Fruit fly (Drosophila melanogaster) whole organism, embryonic: ENCODE data around the gene CG9300.

Experiments used
- Atf-2 ChIP-seq: fragments of 200-800 bp; sonication (Bioruptor generic); optimal IDR thresholded peaks from 2 replicates; lab custom pipeline; 2016; ENCODE audit warnings: missing biosample characterization, missing genetic modification characterization
- Bgb ChIP-seq: fragments of 200-800 bp; sonication (Bioruptor generic); IDR thresholded peaks from 2 replicates; pipeline ENCODE4 v1.3.6; 2022; ENCODE audit warnings: missing biosample characterization, missing genetic modification characterization; ENCODE audit not compliant: partially characterized antibody
- CG14860 ChIP-seq: fragments of 200-800 bp; sonication (Bioruptor generic); IDR thresholded peaks from 3 replicates; pipeline ENCODE4 v1.3.6; 2022; ENCODE audit warnings: missing biosample characterization, missing genetic modification characterization; ENCODE audit not compliant: partially characterized antibody
- CG15479 ChIP-seq: fragments of 200-800 bp; sonication (Bioruptor generic); optimal IDR thresholded peaks from 3 replicates; lab custom pipeline; 2019; ENCODE audit warnings: missing biosample characterization, mild to moderate bottlenecking, missing genetic modification characterization, moderate library complexity
- CG15514 ChIP-seq: fragments of 200-800 bp; sonication (Bioruptor generic); optimal IDR thresholded peaks from 3 replicates; lab custom pipeline; 2017; ENCODE audit warnings: missing biosample characterization, missing genetic modification characterization, mild to moderate bottlenecking, moderate library complexity, missing genetic modification reagents
- CG16813 ChIP-seq: fragments of 200-800 bp; sonication (Bioruptor generic); IDR thresholded peaks from 3 replicates; pipeline ENCODE4 v1.3.6; 2022; ENCODE audit warnings: missing biosample characterization, missing genetic modification characterization; ENCODE audit not compliant: partially characterized antibody
- CG17829 ChIP-seq: fragments of 200-800 bp; optimal IDR thresholded peaks from 2 replicates; lab custom pipeline; 2019; ENCODE audit warnings: missing biosample characterization, mild to moderate bottlenecking, missing genetic modification characterization, moderate library complexity
- CG2116 ChIP-seq: fragments of 200-800 bp; sonication (Bioruptor generic); optimal IDR thresholded peaks from 3 replicates; lab custom pipeline; 2018; ENCODE audit warnings: missing biosample characterization, mild to moderate bottlenecking, missing genetic modification characterization
- CG2712 ChIP-seq: fragments of 200-800 bp; optimal IDR thresholded peaks from 3 replicates; lab custom pipeline; 2019; ENCODE audit warnings: missing biosample characterization, mild to moderate bottlenecking, missing genetic modification characterization, moderate library complexity
- CG30403 ChIP-seq: fragments of 200-800 bp; sonication (Bioruptor generic); optimal IDR thresholded peaks from 3 replicates; lab custom pipeline; 2016; ENCODE audit warnings: missing biosample characterization, missing genetic modification characterization
- CG34422 ChIP-seq: fragments of 200-800 bp; sonication (Bioruptor generic); IDR thresholded peaks from 3 replicates; pipeline ENCODE4 v1.3.6; 2022; ENCODE audit warnings: missing biosample characterization, missing genetic modification characterization
- CG4360 ChIP-seq: fragments of 200-800 bp; sonication (Bioruptor generic); IDR thresholded peaks from 2 replicates; pipeline ENCODE4 v1.3.6; 2022; ENCODE audit warnings: missing biosample characterization, missing genetic modification characterization
- CG43689 ChIP-seq: fragments of 200-800 bp; sonication (Bioruptor generic); IDR thresholded peaks from 2 replicates; pipeline ENCODE4 v1.3.6; 2022; ENCODE audit warnings: missing biosample characterization, missing genetic modification characterization
- CG4617 ChIP-seq: fragments of 200-800 bp; sonication (Bioruptor generic); optimal IDR thresholded peaks from 3 replicates; lab custom pipeline; 2016; ENCODE audit warnings: missing biosample characterization, missing genetic modification characterization, borderline replicate concordance
- CG7556 ChIP-seq: fragments of 200-800 bp; sonication (Bioruptor generic); optimal IDR thresholded peaks from 2 replicates; lab custom pipeline; 2017; ENCODE audit warnings: missing biosample characterization, mild to moderate bottlenecking, missing genetic modification characterization
- CG8924 ChIP-seq: fragments of 200-800 bp; optimal IDR thresholded peaks from 3 replicates; lab custom pipeline; 2019; ENCODE audit warnings: missing biosample characterization, mild to moderate bottlenecking, missing genetic modification characterization, moderate library complexity
- CoRest ChIP-seq: fragments of 200-800 bp; sonication (Bioruptor generic); optimal IDR thresholded peaks from 3 replicates; lab custom pipeline; 2018; ENCODE audit warnings: missing biosample characterization, mild to moderate bottlenecking, missing genetic modification characterization, moderate library complexity
- Doc3 ChIP-seq: fragments of 200-800 bp; sonication (Bioruptor generic); IDR thresholded peaks from 3 replicates; pipeline ENCODE4 v1.3.6; 2022; ENCODE audit warnings: missing biosample characterization, missing genetic modification characterization; ENCODE audit not compliant: partially characterized antibody
- E2f2 ChIP-seq: fragments of 200-800 bp; sonication (Bioruptor generic); IDR thresholded peaks from 2 replicates; pipeline ENCODE4 v1.3.6; 2022; ENCODE audit warnings: missing biosample characterization, missing genetic modification characterization
- Elba2 ChIP-seq: fragments of 200-800 bp; sonication (Bioruptor generic); optimal IDR thresholded peaks from 3 replicates; lab custom pipeline; 2016; ENCODE audit warnings: missing biosample characterization, missing genetic modification characterization
- Gug ChIP-seq: fragments of 200-800 bp; sonication (Bioruptor generic); IDR thresholded peaks from 4 replicates; pipeline ENCODE4 v1.3.6; 2022; ENCODE audit warnings: missing biosample characterization, missing genetic modification characterization
- HLH4C ChIP-seq: fragments of 200-800 bp; sonication (Bioruptor generic); IDR thresholded peaks from 3 replicates; pipeline ENCODE4 v1.3.6; 2022; ENCODE audit warnings: missing biosample characterization, missing genetic modification characterization; ENCODE audit not compliant: partially characterized antibody
- Lhr ChIP-seq: fragments of 200-800 bp; sonication (Bioruptor generic); optimal IDR thresholded peaks from 3 replicates; lab custom pipeline; 2017; ENCODE audit warnings: mild to moderate bottlenecking, missing biosample characterization, missing genetic modification reagents, missing genetic modification characterization
- MBD-R2 ChIP-seq: fragments of 200-800 bp; sonication (Bioruptor generic); IDR thresholded peaks from 2 replicates; pipeline ENCODE4 v1.3.6; 2022; ENCODE audit warnings: missing biosample characterization, missing genetic modification characterization
- Max ChIP-seq: fragments of 200-800 bp; sonication (Bioruptor generic); optimal IDR thresholded peaks from 2 replicates; lab custom pipeline; 2016; ENCODE audit warnings: missing biosample characterization, mild to moderate bottlenecking, missing genetic modification characterization
- Pdp1 ChIP-seq, 2 experiments: fragments of 200-800 bp; sonication (Bioruptor generic); optimal IDR thresholded peaks; 3 replicates each; lab custom pipeline; 2016; ENCODE audit warnings: missing biosample characterization in 2 of 2, missing genetic modification characterization in 2 of 2, mild to moderate bottlenecking in 1 of 2, moderate library complexity in 1 of 2
- Rfx ChIP-seq: fragments of 200-800 bp; sonication (Bioruptor generic); IDR thresholded peaks from 2 replicates; pipeline ENCODE4 v1.3.6; 2022; ENCODE audit warnings: missing biosample characterization, missing genetic modification characterization
- Sry-β ChIP-seq: fragments of 200-800 bp; sonication (Bioruptor generic); optimal IDR thresholded peaks from 2 replicates; lab custom pipeline; 2018; ENCODE audit warnings: missing biosample characterization, mild to moderate bottlenecking, missing genetic modification characterization, moderate library complexity
- cg ChIP-seq: fragments of 200-800 bp; sonication (Bioruptor generic); optimal IDR thresholded peaks from 3 replicates; lab custom pipeline; 2019; ENCODE audit warnings: missing biosample characterization, mild to moderate bottlenecking, missing genetic modification characterization, moderate library complexity
- chif ChIP-seq, 2 experiments: fragments of 200-800 bp; sonication (Bioruptor generic); optimal IDR thresholded peaks; 3 replicates each; lab custom pipeline; 2016; ENCODE audit warnings: missing biosample characterization in 2 of 2, missing genetic modification characterization in 2 of 2
- chinmo ChIP-seq: fragments of 200-800 bp; sonication (Bioruptor generic); IDR thresholded peaks from 4 replicates; pipeline ENCODE4 v1.3.6; 2022; ENCODE audit warnings: missing biosample characterization, missing genetic modification characterization; ENCODE audit not compliant: partially characterized antibody
- crp ChIP-seq, 2 experiments: fragments of 200-800 bp; sonication (Bioruptor generic); optimal IDR thresholded peaks; 2 replicates in 1 of 2; 3 replicates in 1 of 2; lab custom pipeline; 2017; ENCODE audit warnings: missing biosample characterization in 2 of 2, missing genetic modification characterization in 2 of 2, mild to moderate bottlenecking in 1 of 2, moderate library complexity in 1 of 2
- dmrt11E ChIP-seq: fragments of 200-800 bp; sonication (Bioruptor generic); optimal IDR thresholded peaks from 3 replicates; lab custom pipeline; 2018; ENCODE audit warnings: missing biosample characterization, mild to moderate bottlenecking, missing genetic modification characterization, moderate library complexity
- gro ChIP-seq: fragments of 200-800 bp; sonication (Bioruptor generic); optimal IDR thresholded peaks from 2 replicates; lab custom pipeline; 2016; ENCODE audit warnings: missing biosample characterization, missing genetic modification characterization
- knrl ChIP-seq: fragments of 200-800 bp; sonication (Bioruptor generic); IDR thresholded peaks from 3 replicates; pipeline ENCODE4 v1.3.6; 2022; ENCODE audit warnings: missing biosample characterization, missing genetic modification characterization; ENCODE audit not compliant: partially characterized antibody
- maf-S ChIP-seq: fragments of 200-800 bp; sonication (Bioruptor generic); optimal IDR thresholded peaks from 2 replicates; lab custom pipeline; 2016; ENCODE audit warnings: missing biosample characterization, missing genetic modification characterization
- nerfin-1 ChIP-seq: fragments of 200-800 bp; sonication (Bioruptor generic); optimal IDR thresholded peaks from 3 replicates; lab custom pipeline; 2019; ENCODE audit warnings: missing biosample characterization, mild to moderate bottlenecking, missing genetic modification characterization, moderate library complexity
- nmo ChIP-seq: fragments of 200-800 bp; sonication (Bioruptor generic); optimal IDR thresholded peaks from 2 replicates; lab custom pipeline; 2018; ENCODE audit warnings: missing biosample characterization, mild to moderate bottlenecking, missing genetic modification characterization, moderate library complexity
- phol ChIP-seq: fragments of 200-800 bp; sonication (Bioruptor generic); optimal IDR thresholded peaks from 3 replicates; lab custom pipeline; 2018; ENCODE audit warnings: missing biosample characterization, mild to moderate bottlenecking, missing genetic modification characterization, moderate library complexity
- ro ChIP-seq: fragments of 200-800 bp; sonication (Bioruptor generic); IDR thresholded peaks from 2 replicates; pipeline ENCODE4 v1.3.6; 2022; ENCODE audit warnings: missing biosample characterization, missing genetic modification characterization
- row ChIP-seq: fragments of 200-800 bp; sonication (Bioruptor generic); IDR thresholded peaks from 3 replicates; pipeline ENCODE4 v1.3.6; 2022; ENCODE audit warnings: missing biosample characterization, missing genetic modification characterization
- tin ChIP-seq: fragments of 200-800 bp; sonication (Bioruptor generic); optimal IDR thresholded peaks from 3 replicates; lab custom pipeline; 2016; ENCODE audit warnings: missing biosample characterization, missing genetic modification characterization
- trem ChIP-seq: fragments of 200-800 bp; optimal IDR thresholded peaks from 3 replicates; lab custom pipeline; 2019; ENCODE audit warnings: missing biosample characterization, mild to moderate bottlenecking, missing genetic modification characterization, moderate library complexity
- ttk ChIP-seq: fragments of 200-800 bp; sonication (Bioruptor generic); IDR thresholded peaks from 2 replicates; pipeline ENCODE4 v2.1.2; 2022; ENCODE audit warnings: missing biosample characterization, missing genetic modification characterization
- vnd ChIP-seq: fragments of 200-800 bp; sonication (Bioruptor generic); IDR thresholded peaks from 3 replicates; pipeline ENCODE4 v1.3.6; 2022; ENCODE audit warnings: missing biosample characterization, missing genetic modification characterization; ENCODE audit not compliant: partially characterized antibody
- zen ChIP-seq: fragments of 200-800 bp; sonication (Bioruptor generic); optimal IDR thresholded peaks from 3 replicates; lab custom pipeline; 2018; ENCODE audit warnings: missing biosample characterization, mild to moderate bottlenecking, missing genetic modification characterization, moderate library complexity

The CG9300 gene

DNA sequence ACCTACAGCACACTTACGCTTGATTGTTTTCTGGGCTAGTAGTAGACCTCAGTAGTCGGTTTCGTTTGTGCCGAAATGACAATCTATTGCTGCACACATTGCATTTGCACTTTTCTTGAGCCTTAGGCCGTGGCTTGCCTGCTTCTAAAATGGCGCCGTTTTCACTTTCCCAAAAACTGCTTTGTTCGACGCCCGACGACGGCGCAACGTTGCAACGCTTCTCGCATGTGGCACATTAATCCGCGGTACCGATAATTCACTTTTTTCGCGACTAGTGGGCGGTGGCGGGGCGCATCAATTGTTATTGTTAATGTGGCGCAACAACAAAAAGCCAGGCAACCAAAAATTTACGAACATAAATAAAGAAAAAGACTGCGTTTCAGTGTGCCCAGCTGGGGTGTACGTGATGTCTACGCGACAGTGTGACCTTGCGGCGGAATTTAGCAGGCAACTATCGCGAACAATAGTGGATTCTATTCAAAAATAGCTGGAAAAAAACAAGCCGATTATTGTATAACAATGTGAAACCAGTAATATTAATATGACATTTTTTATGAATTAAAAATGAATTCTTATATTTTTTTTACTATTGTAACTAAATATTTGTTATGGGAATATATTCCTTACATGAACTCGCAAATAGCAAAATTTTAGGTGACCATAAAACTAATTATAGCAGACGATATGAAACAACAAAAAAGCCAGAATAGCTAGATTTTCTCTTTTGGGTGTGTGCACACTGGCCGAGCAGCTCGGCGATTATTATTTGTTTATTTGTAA, 46.3 kb downstream of the CG9300 start, which contains the start of the genes ash1 and Taf6 (continued):
- TF ChIP-seq crp (GFP tag; optimal IDR thresholded peaks at IDR 0.05; lab: Kevin White, UChicago), result peak in 1 of 2 experiments; percentile 29
- TF ChIP-seq Doc3 (GFP tag; lab: Robert Waterston, UW), result peak; percentile 70
- peak; percentile 37 for TF ChIP-seq CG15479
- TF ChIP-seq CG15514, result peak; percentile 25
- TF ChIP-seq trem (tag; lab: Kevin White, UChicago), result peak; percentile 78
- TF ChIP-seq Sry-β (GFP tag; lab: Kevin White, UChicago), result peak; percentile 86
- TF ChIP-seq Bgb, result peak; percentile 61
- TF ChIP-seq Lhr (GFP tag; lab: Kevin White, UChicago), result peak; percentile 33
- peak; percentile 75 for TF ChIP-seq CG16813
- peak; percentile 48 for TF ChIP-seq MBD-R2
- peak; percentile 70 for TF ChIP-seq vnd (GFP tag; lab: Robert Waterston, UW)
- TF ChIP-seq CG30403, result peak; percentile 30
- peak; percentile 35; the same call in 1 of the 2 replicates for TF ChIP-seq Rfx (GFP tag; lab: Robert Waterston, UW)
- peak; percentile 41 for TF ChIP-seq Elba2 (GFP tag; lab: Kevin White, UChicago)
- TF ChIP-seq CG34422 (GFP tag; lab: Robert Waterston, UW), result 0 out of 3 replicates have a peak, but pooled peaks have one; percentile 11
- TF ChIP-seq CG14860 (GFP tag; lab: Robert Waterston, UW), result peak; percentile 50; the same call in 1 of the 3 replicates
- TF ChIP-seq E2f2 (GFP tag; lab: Robert Waterston, UW), result peak; percentile 12; the same call in 1 of the 2 replicates
- TF ChIP-seq ro (GFP tag; lab: Robert Waterston, UW), result no peak
- peak; percentile 2 for TF ChIP-seq Max
- TF ChIP-seq CG2116, result peak; percentile 44
- TF ChIP-seq chif (GFP tag; optimal IDR thresholded peaks at IDR 0.05; lab: Kevin White, UChicago), result no peak
- peak; percentile 71 for TF ChIP-seq phol (tag; lab: Kevin White, UChicago)
- TF ChIP-seq nerfin-1 (tag; lab: Kevin White, UChicago), result peak; percentile 90
- no peak for TF ChIP-seq maf-S
- TF ChIP-seq cg (GFP tag; lab: Kevin White, UChicago), result no peak
- no peak for TF ChIP-seq Gug
- no peak for TF ChIP-seq CG4360
- peak; percentile 48 for TF ChIP-seq CoRest (tag; lab: Kevin White, UChicago)
- peak; percentile 12 for TF ChIP-seq zen (tag; lab: Kevin White, UChicago)
- no peak for TF ChIP-seq CG7556 (GFP tag; lab: Kevin White, UChicago)
- TF ChIP-seq knrl (GFP tag; lab: Robert Waterston, UW), result peak; percentile 84
- 0 out of 4 replicates have a peak, but pooled peaks have one; percentile 11 for TF ChIP-seq chinmo (GFP tag; lab: Robert Waterston, UW)
- peak; percentile 85 for TF ChIP-seq nmo (GFP tag; lab: Kevin White, UChicago)
- TF ChIP-seq tin (GFP tag; lab: Kevin White, UChicago), result no peak
- peak; percentile 67 for TF ChIP-seq CG4617 (GFP tag; lab: Kevin White, UChicago)
- TF ChIP-seq CG2712 (tag; lab: Kevin White, UChicago), result peak; percentile 27
- no peak for TF ChIP-seq CG43689 (GFP tag; lab: Robert Waterston, UW)
- TF ChIP-seq CG17829 (tag; lab: Kevin White, UChicago), result peak; percentile 54
- peak; percentile 11 for TF ChIP-seq dmrt11E (tag; lab: Kevin White, UChicago)
- TF ChIP-seq HLH4C (GFP tag; lab: Robert Waterston, UW), result peak; percentile 56
- no peak for TF ChIP-seq Atf-2
- TF ChIP-seq CG8924, result peak; percentile 57
- peak; percentile 88 for TF ChIP-seq row (GFP tag; lab: Robert Waterston, UW)
- TF ChIP-seq ttk (GFP tag; lab: Robert Waterston, UW), result no peak
- peak in 1 of 2 experiments; percentile 75 for TF ChIP-seq Pdp1 (GFP tag; optimal IDR thresholded peaks at IDR 0.05; lab: Kevin White, UChicago)
- no peak for TF ChIP-seq gro (GFP tag; lab: Kevin White, UChicago)
